Worm (Caenorhabditis elegans) whole organism, late embryonic: ENCODE measurements around the gene fbxa-36.
A peak's percentile ranks its signal among the peaks of the same experiment; 100 is the strongest.

Experiments
- C38D4.7 ChIP-seq: fragments of 200-800 bp; sonication (Bioruptor generic); optimal IDR thresholded peaks from 2 replicates; lab custom pipeline; 2018; ENCODE audit warnings: mild to moderate bottlenecking, missing genetic modification characterization, moderate library complexity, missing compliant biosample characterization
- F13H6.1 ChIP-seq: sonication (generic microtip); optimal IDR thresholded peaks from 2 replicates; lab custom pipeline; 2016; ENCODE audit warnings: missing genetic modification characterization, missing compliant biosample characterization
- K02D7.2 ChIP-seq: sonication (generic microtip); optimal IDR thresholded peaks from 2 replicates; lab custom pipeline; 2017; ENCODE audit warnings: mild to moderate bottlenecking, missing genetic modification characterization, missing compliant biosample characterization
- K09A11.1 ChIP-seq: sonication (generic microtip); optimal IDR thresholded peaks from 2 replicates; lab custom pipeline; 2017; ENCODE audit warnings: antibody characterized with exemption, mild to moderate bottlenecking, missing genetic modification characterization, missing compliant biosample characterization; ENCODE audit not compliant: insufficient read depth
- T23F11.4 ChIP-seq: fragments of 200-800 bp; sonication (Bioruptor generic); optimal IDR thresholded peaks from 2 replicates; lab custom pipeline; 2018; ENCODE audit warnings: mild to moderate bottlenecking, missing genetic modification characterization, missing compliant biosample characterization
- Y22D7AL.16 ChIP-seq: sonication (generic microtip); optimal IDR thresholded peaks from 2 replicates; lab custom pipeline; 2016; ENCODE audit warnings: missing genetic modification characterization, missing compliant biosample characterization
- ahr-1 ChIP-seq: sonication (generic microtip); optimal IDR thresholded peaks from 2 replicates; lab custom pipeline; 2016; ENCODE audit warnings: missing genetic modification characterization, missing compliant biosample characterization
- ama-1 ChIP-seq: fragments of 150-350 bp; optimal IDR thresholded peaks from 2 replicates; lab custom pipeline; 2014
- ceh-19 ChIP-seq: fragments of 200-800 bp; sonication (Bioruptor generic); optimal IDR thresholded peaks from 2 replicates; lab custom pipeline; 2018; ENCODE audit warnings: mild to moderate bottlenecking, missing genetic modification characterization, missing compliant biosample characterization
- ceh-31 ChIP-seq: sonication (generic microtip); optimal IDR thresholded peaks from 2 replicates; lab custom pipeline; 2016; ENCODE audit warnings: missing genetic modification characterization, missing compliant biosample characterization
- ceh-48 ChIP-seq: sonication (generic microtip); optimal IDR thresholded peaks from 2 replicates; lab custom pipeline; 2016; ENCODE audit warnings: missing genetic modification characterization, inconsistent platforms, missing compliant biosample characterization
- che-1 ChIP-seq: sonication (generic microtip); optimal IDR thresholded peaks from 2 replicates; lab custom pipeline; 2016; ENCODE audit warnings: mild to moderate bottlenecking, missing genetic modification characterization, missing compliant biosample characterization
- dmd-4 ChIP-seq: sonication (generic microtip); optimal IDR thresholded peaks from 2 replicates; lab custom pipeline; 2016; ENCODE audit warnings: borderline replicate concordance, missing genetic modification characterization, missing compliant biosample characterization
- dve-1 ChIP-seq: sonication (generic microtip); optimal IDR thresholded peaks from 2 replicates; lab custom pipeline; 2017; ENCODE audit warnings: antibody characterized with exemption, mild to moderate bottlenecking, missing genetic modification characterization, missing compliant biosample characterization
- elt-2 ChIP-seq: sonication (generic microtip); optimal IDR thresholded peaks from 2 replicates; lab custom pipeline; 2016; ENCODE audit warnings: missing genetic modification reagents, missing genetic modification characterization, missing compliant biosample characterization
- fkh-10 ChIP-seq: fragments of 150-350 bp; optimal IDR thresholded peaks from 2 replicates; lab custom pipeline; 2014; ENCODE audit warnings: missing biosample characterization, missing genetic modification reagents, missing genetic modification characterization
- gmeb-2 ChIP-seq: sonication (generic microtip); optimal IDR thresholded peaks from 2 replicates; lab custom pipeline; 2016; ENCODE audit warnings: missing genetic modification characterization, inconsistent platforms, missing compliant biosample characterization
- hlh-15 ChIP-seq: sonication (generic microtip); optimal IDR thresholded peaks from 2 replicates; lab custom pipeline; 2016; ENCODE audit warnings: missing genetic modification characterization, missing compliant biosample characterization
- hlh-6 ChIP-seq: sonication (generic microtip); optimal IDR thresholded peaks from 2 replicates; lab custom pipeline; 2016; ENCODE audit warnings: missing genotype, missing genetic modification characterization, missing compliant biosample characterization
- lin-11 ChIP-seq: fragments of 200-800 bp; sonication (Bioruptor generic); optimal IDR thresholded peaks from 2 replicates; lab custom pipeline; 2018; ENCODE audit warnings: mild to moderate bottlenecking, missing genetic modification characterization, missing compliant biosample characterization
- mec-3 ChIP-seq: sonication (generic microtip); optimal IDR thresholded peaks from 2 replicates; lab custom pipeline; 2016; ENCODE audit warnings: borderline replicate concordance, missing genetic modification characterization, missing compliant biosample characterization
- nfya-1 ChIP-seq: sonication (generic microtip); optimal IDR thresholded peaks from 2 replicates; lab custom pipeline; 2017; ENCODE audit warnings: missing genetic modification characterization, mild to moderate bottlenecking, missing compliant biosample characterization, antibody characterized with exemption, moderate library complexity
- npax-4 ChIP-seq: sonication (generic microtip); optimal IDR thresholded peaks from 2 replicates; lab custom pipeline; 2016; ENCODE audit warnings: missing genetic modification characterization, missing compliant biosample characterization
- pag-3 ChIP-seq: sonication (generic microtip); optimal IDR thresholded peaks from 2 replicates; lab custom pipeline; 2016; ENCODE audit warnings: missing compliant biosample characterization, missing genetic modification characterization, borderline replicate concordance
- pat-9 ChIP-seq: fragments of 200-800 bp; sonication (Bioruptor generic); optimal IDR thresholded peaks from 2 replicates; lab custom pipeline; 2018; ENCODE audit warnings: mild to moderate bottlenecking, missing genetic modification characterization, moderate library complexity, missing compliant biosample characterization
- pax-1 ChIP-seq: fragments of 150-350 bp; optimal IDR thresholded peaks from 2 replicates; lab custom pipeline; 2014; ENCODE audit warnings: missing biosample characterization, missing genetic modification characterization
- pha-2 ChIP-seq: sonication (generic microtip); optimal IDR thresholded peaks from 2 replicates; lab custom pipeline; 2017; ENCODE audit warnings: mild to moderate bottlenecking, missing genetic modification characterization, missing compliant biosample characterization
- pha-4 ChIP-seq: fragments of 150-350 bp; optimal IDR thresholded peaks from 2 replicates; lab custom pipeline; 2018; ENCODE audit warnings: missing biosample characterization, missing genetic modification reagents, missing genetic modification characterization
- pqm-1 ChIP-seq: sonication (generic microtip); optimal IDR thresholded peaks from 2 replicates; lab custom pipeline; 2016; ENCODE audit warnings: missing genetic modification characterization, missing compliant biosample characterization
- ref-2 ChIP-seq: sonication (generic microtip); optimal IDR thresholded peaks from 2 replicates; lab custom pipeline; 2016; ENCODE audit warnings: missing genetic modification characterization, missing compliant biosample characterization
- rnt-1 ChIP-seq: sonication (generic microtip); optimal IDR thresholded peaks from 2 replicates; lab custom pipeline; 2016; ENCODE audit warnings: missing genetic modification characterization, missing compliant biosample characterization
- sdc-2 ChIP-seq: sonication (generic microtip); optimal IDR thresholded peaks from 2 replicates; lab custom pipeline; 2016; ENCODE audit warnings: missing genotype, missing genetic modification characterization, missing compliant biosample characterization
- sox-4 ChIP-seq: sonication (generic microtip); optimal IDR thresholded peaks from 2 replicates; lab custom pipeline; 2017; ENCODE audit warnings: mild to moderate bottlenecking, missing genetic modification characterization, inconsistent platforms, missing compliant biosample characterization
- unc-3 ChIP-seq, 2 experiments: fragments of 200-800 bp in 1 of 2; sonication (Bioruptor generic) in 1 of 2; sonication (generic microtip) in 1 of 2; conservative IDR thresholded peaks in 1 of 2; optimal IDR thresholded peaks in 1 of 2; 2 replicates each; pipeline versions ENCODE4 v1.3.6 to Lab custom; 2016 to 2022; ENCODE audit warnings: missing compliant biosample characterization in 2 of 2, missing genetic modification characterization in 2 of 2, missing genetic modification reagents in 1 of 2
- unc-42 ChIP-seq: sonication (generic microtip); optimal IDR thresholded peaks from 2 replicates; lab custom pipeline; 2016; ENCODE audit warnings: missing genotype, missing genetic modification characterization, missing compliant biosample characterization
- unc-55 ChIP-seq: sonication (generic microtip); optimal IDR thresholded peaks from 2 replicates; lab custom pipeline; 2017; ENCODE audit warnings: missing biosample characterization, missing genetic modification reagents, missing genetic modification characterization
- unc-86 ChIP-seq: sonication (generic microtip); optimal IDR thresholded peaks from 2 replicates; lab custom pipeline; 2016; ENCODE audit warnings: missing genetic modification characterization, missing compliant biosample characterization
- zip-5 ChIP-seq: sonication (generic microtip); optimal IDR thresholded peaks from 2 replicates; lab custom pipeline; 2016; ENCODE audit warnings: missing genetic modification characterization, missing compliant biosample characterization
- ztf-16 ChIP-seq: sonication (generic microtip); optimal IDR thresholded peaks from 2 replicates; lab custom pipeline; 2017; ENCODE audit warnings: missing genetic modification characterization, missing compliant biosample characterization

Gene fbxa-36

ce11 chrIII:1331894-1332293, 38.9 kb upstream of the fbxa-36 start, which contains the start of gene Y82E9BL.19:
TSS of gene Y82E9BL.19 (plus strand) at chrIII:1332016.
- no peak for TF ChIP-seq lin-11 (tag; lab: Kevin White, UChicago)
- no peak for TF ChIP-seq fkh-10 (GFP tag; lab: Kevin White, UChicago)
- no peak for TF ChIP-seq pha-4 (tag; lab: Kevin White, UChicago)

DNA sequence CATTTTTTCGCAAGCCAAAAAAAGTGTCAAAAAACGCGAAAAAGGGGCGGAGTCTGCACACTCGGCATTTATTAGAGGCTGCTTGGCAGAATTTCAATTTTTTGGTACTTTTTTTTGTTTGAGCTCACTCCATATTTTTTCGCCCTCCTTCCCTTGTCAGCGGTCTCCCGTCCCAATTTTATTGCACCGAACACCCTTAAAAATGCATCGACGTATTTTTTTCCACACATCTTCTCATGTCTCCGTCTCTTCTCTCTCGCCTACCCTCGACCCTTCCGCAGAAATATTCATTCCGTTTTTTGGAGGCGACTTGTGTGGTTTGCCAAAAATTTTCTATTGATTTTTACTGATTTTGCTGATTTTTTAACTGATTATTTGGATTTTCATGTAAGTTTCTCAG, 33.5 kb upstream of the fbxa-36 start, which contains the start of gene Y82E9BL.18:
Y82E9BL.18 (plus strand) TSS at position 301 of the 400 bp plus-strand sequence.
- TF ChIP-seq unc-86 (tag; lab: Kevin White, UChicago): no peak
- TF ChIP-seq mec-3: no peak
- TF ChIP-seq gmeb-2 (tag; lab: Kevin White, UChicago): no peak
- no peak for TF ChIP-seq ahr-1 (tag; lab: Kevin White, UChicago)
- no peak for TF ChIP-seq elt-2 (tag; lab: Kevin White, UChicago)
- no peak for TF ChIP-seq C38D4.7 (GFP tag; lab: Kevin White, UChicago)
- TF ChIP-seq hlh-6 (tag; lab: Kevin White, UChicago): no peak

- TF ChIP-seq unc-3 (GFP tag; conservative IDR thresholded peaks at IDR 0.05; lab: Robert Waterston, UW): no peak
- no peak for TF ChIP-seq unc-3 (tag; optimal IDR thresholded peaks at IDR 0.05; lab: Kevin White, UChicago)
- TF ChIP-seq T23F11.4 (GFP tag; lab: Kevin White, UChicago): no peak
- no peak for TF ChIP-seq dmd-4 (tag; lab: Kevin White, UChicago)
- no peak for TF ChIP-seq unc-42 (tag; lab: Kevin White, UChicago)
- TF ChIP-seq K09A11.1: no peak
- TF ChIP-seq npax-4: no peak
- no peak for TF ChIP-seq pag-3 (tag; lab: Kevin White, UChicago)
- TF ChIP-seq zip-5 (tag; lab: Kevin White, UChicago): no peak
- no peak for TF ChIP-seq unc-55 (GFP tag; lab: Kevin White, UChicago)
- no peak for TF ChIP-seq pqm-1 (tag; lab: Kevin White, UChicago)
- TF ChIP-seq ceh-19 (GFP tag; lab: Kevin White, UChicago): no peak
- TF ChIP-seq pat-9: no peak
- no peak for TF ChIP-seq sox-4 (tag; lab: Kevin White, UChicago)
Measured at ce11 chrIII:1324513-1324912, 31.5 kb upstream of the fbxa-36 start, which contains the start of gene fbxa-14. TSS of gene fbxa-14 (minus strand) at chrIII:1324613.

ce11 chrIII:1323555-1323954, 30.5 kb upstream of the fbxa-36 start:
- TF ChIP-seq elt-2 (tag; lab: Kevin White, UChicago) (peak; percentile 91), ref-2 (tag; lab: Kevin White, UChicago) (no peak), unc-55 (GFP tag; lab: Kevin White, UChicago) (no peak), ahr-1 (tag; lab: Kevin White, UChicago) (no peak)

DNA sequence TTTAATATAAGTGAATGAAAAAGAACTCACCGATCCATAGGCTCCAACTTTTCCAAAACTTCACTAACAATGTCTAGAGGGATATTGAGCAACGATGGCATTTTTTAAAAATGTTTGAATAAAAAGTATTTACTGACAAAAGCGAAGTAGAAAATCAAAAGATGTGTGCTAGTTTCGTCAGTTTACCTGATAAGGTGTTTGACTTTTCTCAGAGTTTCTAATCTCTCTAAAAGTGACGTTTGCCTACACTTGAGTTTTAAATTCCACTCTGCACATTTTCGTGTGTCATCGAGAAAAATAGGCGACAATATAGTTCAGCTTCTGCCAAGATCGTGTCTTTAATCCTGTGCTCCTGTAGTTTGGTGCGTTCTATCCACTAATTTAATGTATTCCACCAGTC, 28.5 kb upstream of the fbxa-36 start, which contains the start of gene fbxa-15:
fbxa-15 (minus strand) TSS at position 101 of the 400 bp plus-strand sequence.
- TF ChIP-seq K02D7.2 (tag; lab: Kevin White, UChicago) (no peak), hlh-15 (tag; lab: Kevin White, UChicago) (no peak), pha-2 (no peak), dve-1 (tag; lab: Kevin White, UChicago) (no peak), F13H6.1 (tag; lab: Kevin White, UChicago) (no peak), fkh-10 (GFP tag; lab: Kevin White, UChicago) (no peak), ahr-1 (tag; lab: Kevin White, UChicago) (no peak), ceh-19 (GFP tag; lab: Kevin White, UChicago) (no peak), che-1 (tag; lab: Kevin White, UChicago) (no peak), nfya-1 (tag; lab: Kevin White, UChicago) (no peak), Y22D7AL.16 (tag; lab: Kevin White, UChicago) (no peak), ama-1 (lab: Kevin White, UChicago) (no peak), sdc-2 (tag; lab: Kevin White, UChicago) (no peak), rnt-1 (tag; lab: Kevin White, UChicago) (no peak), ref-2 (tag; lab: Kevin White, UChicago) (no peak), pax-1 (tag; lab: Kevin White, UChicago) (no peak), ztf-16 (tag; lab: Kevin White, UChicago) (no peak), ceh-31 (tag; lab: Kevin White, UChicago) (no peak), ceh-48 (tag; lab: Kevin White, UChicago) (no peak)
- TF ChIP-seq, all 69 proteins: peak for 0
